Fruit fly (Drosophila melanogaster) whole organism, embryonic: ENCODE data around the gene kek6.

Experiments
- Ada2b ChIP-seq: fragments of 200-800 bp; sonication (Bioruptor generic); IDR thresholded peaks from 2 replicates; pipeline ENCODE4 v1.3.6; 2022; ENCODE audit warnings: missing biosample characterization, missing genetic modification characterization
- CG10147 ChIP-seq: fragments of 200-800 bp; sonication (Bioruptor generic); optimal IDR thresholded peaks from 2 replicates; lab custom pipeline; 2019; ENCODE audit warnings: missing biosample characterization, mild to moderate bottlenecking, missing genetic modification characterization, moderate library complexity
- CG1024 ChIP-seq: fragments of 200-800 bp; sonication (Bioruptor generic); IDR thresholded peaks from 2 replicates; pipeline ENCODE4 v1.3.6; 2022; ENCODE audit warnings: missing biosample characterization, missing genetic modification characterization
- CG10366 ChIP-seq: fragments of 200-800 bp; sonication (Bioruptor generic); IDR thresholded peaks from 2 replicates; pipeline ENCODE4 v1.3.6; 2022; ENCODE audit warnings: missing biosample characterization, missing genetic modification characterization
- CG10543 ChIP-seq: fragments of 200-800 bp; sonication (Bioruptor generic); optimal IDR thresholded peaks from 3 replicates; lab custom pipeline; 2017; ENCODE audit warnings: missing biosample characterization, mild to moderate bottlenecking, missing genetic modification characterization, moderate library complexity
- CG10565 ChIP-seq: fragments of 200-800 bp; sonication (Bioruptor generic); optimal IDR thresholded peaks from 3 replicates; lab custom pipeline; 2016; ENCODE audit warnings: missing biosample characterization, mild to moderate bottlenecking, missing genetic modification characterization
- CG11093 ChIP-seq: fragments of 200-800 bp; sonication (Bioruptor generic); IDR thresholded peaks from 3 replicates; pipeline ENCODE4 v1.3.6; 2022; ENCODE audit warnings: missing biosample characterization, missing genetic modification characterization
- CG11247 ChIP-seq: fragments of 200-800 bp; sonication (Bioruptor generic); IDR thresholded peaks from 2 replicates; pipeline ENCODE4 v1.3.6; 2022; ENCODE audit warnings: missing biosample characterization, missing genetic modification characterization
- CG12104 ChIP-seq: fragments of 200-800 bp; sonication (Bioruptor generic); optimal IDR thresholded peaks from 3 replicates; lab custom pipeline; 2016; ENCODE audit warnings: missing biosample characterization, missing genetic modification characterization
- CG14014 ChIP-seq: fragments of 200-800 bp; sonication (Bioruptor generic); IDR thresholded peaks from 2 replicates; pipeline ENCODE4 v1.3.6; 2022; ENCODE audit warnings: missing biosample characterization, missing genetic modification characterization
- CG15479 ChIP-seq: fragments of 200-800 bp; sonication (Bioruptor generic); optimal IDR thresholded peaks from 3 replicates; lab custom pipeline; 2019; ENCODE audit warnings: missing biosample characterization, mild to moderate bottlenecking, missing genetic modification characterization, moderate library complexity
- CG15514 ChIP-seq: fragments of 200-800 bp; sonication (Bioruptor generic); optimal IDR thresholded peaks from 3 replicates; lab custom pipeline; 2017; ENCODE audit warnings: missing biosample characterization, missing genetic modification characterization, mild to moderate bottlenecking, moderate library complexity, missing genetic modification reagents
- CG1603 ChIP-seq: fragments of 200-800 bp; sonication (Bioruptor generic); optimal IDR thresholded peaks from 2 replicates; lab custom pipeline; 2019; ENCODE audit warnings: missing biosample characterization, mild to moderate bottlenecking, missing genetic modification characterization, moderate library complexity
- CG2129 ChIP-seq: fragments of 200-800 bp; sonication (Bioruptor generic); IDR thresholded peaks from 2 replicates; pipeline ENCODE4 v1.3.6; 2022; ENCODE audit warnings: missing biosample characterization, missing genetic modification characterization; ENCODE audit not compliant: partially characterized antibody
- CG30431 ChIP-seq: fragments of 200-800 bp; sonication (Bioruptor generic); optimal IDR thresholded peaks from 2 replicates; lab custom pipeline; 2017; ENCODE audit warnings: missing biosample characterization, missing genetic modification characterization
- CG32767 ChIP-seq: fragments of 200-800 bp; sonication (Bioruptor generic); IDR thresholded peaks from 2 replicates; pipeline ENCODE4 v1.3.6; 2022; ENCODE audit warnings: missing biosample characterization, missing genetic modification characterization
- CG4328 ChIP-seq: fragments of 200-800 bp; sonication (Bioruptor generic); optimal IDR thresholded peaks from 3 replicates; lab custom pipeline; 2017; ENCODE audit warnings: missing biosample characterization, missing genetic modification reagents, missing genetic modification characterization
- CG43689 ChIP-seq: fragments of 200-800 bp; sonication (Bioruptor generic); IDR thresholded peaks from 2 replicates; pipeline ENCODE4 v1.3.6; 2022; ENCODE audit warnings: missing biosample characterization, missing genetic modification characterization
- CG4617 ChIP-seq: fragments of 200-800 bp; sonication (Bioruptor generic); optimal IDR thresholded peaks from 3 replicates; lab custom pipeline; 2016; ENCODE audit warnings: missing biosample characterization, missing genetic modification characterization, borderline replicate concordance
- CG4820 ChIP-seq: fragments of 200-800 bp; sonication (Bioruptor generic); optimal IDR thresholded peaks from 3 replicates; lab custom pipeline; 2016; ENCODE audit warnings: missing biosample characterization, missing genetic modification characterization
- CG5245 ChIP-seq: fragments of 200-800 bp; sonication (Bioruptor generic); optimal IDR thresholded peaks from 3 replicates; lab custom pipeline; 2016; ENCODE audit warnings: missing biosample characterization, missing genetic modification characterization
- CG6175 ChIP-seq: fragments of 200-800 bp; sonication (Bioruptor generic); IDR thresholded peaks from 3 replicates; pipeline ENCODE4 v1.3.6; 2022; ENCODE audit warnings: missing biosample characterization, missing genetic modification characterization
- CG9437 ChIP-seq: fragments of 200-800 bp; sonication (Bioruptor generic); optimal IDR thresholded peaks from 2 replicates; lab custom pipeline; 2018; ENCODE audit warnings: missing biosample characterization, mild to moderate bottlenecking, missing genetic modification characterization
- CG9797 ChIP-seq: fragments of 200-800 bp; sonication (Bioruptor generic); optimal IDR thresholded peaks from 3 replicates; lab custom pipeline; 2018; ENCODE audit warnings: missing biosample characterization, mild to moderate bottlenecking, missing genetic modification characterization
- Chrac-16 ChIP-seq: fragments of 200-800 bp; sonication (Bioruptor generic); optimal IDR thresholded peaks from 3 replicates; lab custom pipeline; 2016; ENCODE audit warnings: missing biosample characterization, missing genetic modification characterization
- CoRest ChIP-seq: fragments of 200-800 bp; sonication (Bioruptor generic); optimal IDR thresholded peaks from 3 replicates; lab custom pipeline; 2018; ENCODE audit warnings: missing biosample characterization, mild to moderate bottlenecking, missing genetic modification characterization, moderate library complexity
- H15 ChIP-seq: fragments of 200-800 bp; sonication (Bioruptor generic); IDR thresholded peaks from 3 replicates; pipeline ENCODE4 v1.3.6; 2022; ENCODE audit warnings: missing biosample characterization, missing genetic modification characterization
- HLH3B ChIP-seq: fragments of 200-800 bp; sonication (Bioruptor generic); IDR thresholded peaks from 2 replicates; pipeline ENCODE4 v1.3.6; 2022; ENCODE audit warnings: missing biosample characterization, missing genetic modification characterization
- Hey ChIP-seq: fragments of 200-800 bp; sonication (Bioruptor generic); optimal IDR thresholded peaks from 3 replicates; lab custom pipeline; 2018; ENCODE audit warnings: missing biosample characterization, mild to moderate bottlenecking, missing genetic modification characterization
- Hmr ChIP-seq: fragments of 200-800 bp; sonication (Bioruptor generic); optimal IDR thresholded peaks from 3 replicates; lab custom pipeline; 2017; ENCODE audit warnings: mild to moderate bottlenecking, missing biosample characterization, missing genetic modification reagents, missing genetic modification characterization
- Hr39 ChIP-seq: fragments of >200 bp; optimal IDR thresholded peaks from 2 replicates; lab custom pipeline; 2017
- Med ChIP-seq: fragments of 200-800 bp; sonication (Bioruptor generic); peaks from one replicate; lab custom pipeline; 2016; ENCODE audit warnings: missing biosample characterization, missing genetic modification characterization, mild to moderate bottlenecking, inconsistent platforms, moderate library complexity
- Nf-YA ChIP-seq: fragments of 200-800 bp; sonication (Bioruptor generic); IDR thresholded peaks from 2 replicates; pipeline ENCODE4 v1.3.6; 2022; ENCODE audit warnings: missing biosample characterization, missing genetic modification characterization
- Optix ChIP-seq: fragments of 200-800 bp; sonication (Bioruptor generic); IDR thresholded peaks from 3 replicates; pipeline ENCODE4 v1.3.6; 2022; ENCODE audit warnings: missing biosample characterization, missing genetic modification characterization
- Side ChIP-seq: fragments of 200-800 bp; sonication (Bioruptor generic); optimal IDR thresholded peaks from 2 replicates; lab custom pipeline; 2016; ENCODE audit warnings: missing biosample characterization, missing genetic modification characterization
- Xrp1 ChIP-seq: fragments of 200-800 bp; sonication (Bioruptor generic); IDR thresholded peaks from 2 replicates; pipeline ENCODE4 v1.3.6; 2022; ENCODE audit warnings: missing biosample characterization, missing genetic modification characterization
- YL-1 ChIP-seq: fragments of 200-800 bp; sonication (Bioruptor generic); optimal IDR thresholded peaks from 3 replicates; lab custom pipeline; 2017; ENCODE audit warnings: missing biosample characterization, mild to moderate bottlenecking, missing genetic modification characterization
- bigmax ChIP-seq: fragments of 200-800 bp; sonication (Bioruptor generic); optimal IDR thresholded peaks from 2 replicates; lab custom pipeline; 2018; ENCODE audit warnings: missing biosample characterization, mild to moderate bottlenecking, missing genetic modification characterization
- dati ChIP-seq: fragments of 200-800 bp; sonication (Bioruptor generic); IDR thresholded peaks from 2 replicates; pipeline ENCODE4 v1.3.6; 2022; ENCODE audit warnings: missing biosample characterization, missing genetic modification characterization
- dimm ChIP-seq: fragments of 200-800 bp; sonication (Bioruptor generic); IDR thresholded peaks from 2 replicates; pipeline ENCODE4 v1.3.6; 2022; ENCODE audit warnings: missing biosample characterization, missing genetic modification characterization
- grau ChIP-seq: fragments of 200-800 bp; optimal IDR thresholded peaks from 3 replicates; lab custom pipeline; 2019; ENCODE audit warnings: missing biosample characterization, mild to moderate bottlenecking, missing genetic modification characterization, moderate library complexity
- klu ChIP-seq: fragments of 200-800 bp; sonication (Bioruptor generic); IDR thresholded peaks from 2 replicates; pipeline ENCODE4 v1.3.6; 2022; ENCODE audit warnings: missing biosample characterization, missing genetic modification characterization
- lbe ChIP-seq: fragments of 200-800 bp; sonication (Bioruptor generic); optimal IDR thresholded peaks from 2 replicates; lab custom pipeline; 2016; ENCODE audit warnings: missing biosample characterization, mild to moderate bottlenecking, missing genetic modification characterization
- lmd ChIP-seq: fragments of 200-800 bp; sonication (Bioruptor generic); IDR thresholded peaks from 2 replicates; pipeline ENCODE4 v1.3.6; 2022; ENCODE audit warnings: missing biosample characterization, missing genetic modification characterization
- nom ChIP-seq: fragments of 200-800 bp; sonication (Bioruptor generic); optimal IDR thresholded peaks from 2 replicates; lab custom pipeline; 2017; ENCODE audit warnings: missing biosample characterization, missing genetic modification characterization, mild to moderate bottlenecking, moderate library complexity, missing genetic modification reagents
- onecut ChIP-seq: fragments of 200-800 bp; sonication (Bioruptor generic); IDR thresholded peaks from 2 replicates; pipeline ENCODE4 v1.3.6; 2022; ENCODE audit warnings: missing biosample characterization, missing genetic modification characterization
- row ChIP-seq: fragments of 200-800 bp; sonication (Bioruptor generic); IDR thresholded peaks from 3 replicates; pipeline ENCODE4 v1.3.6; 2022; ENCODE audit warnings: missing biosample characterization, missing genetic modification characterization
- sens ChIP-seq: fragments of 200-800 bp; sonication (Bioruptor generic); peaks from one replicate; lab custom pipeline; 2016; ENCODE audit warnings: missing biosample characterization, missing genetic modification characterization
- shn ChIP-seq: fragments of 200-800 bp; sonication (Bioruptor generic); optimal IDR thresholded peaks from 3 replicates; lab custom pipeline; 2016; ENCODE audit warnings: missing biosample characterization, missing genetic modification characterization
- sisA ChIP-seq: fragments of 200-800 bp; sonication (Bioruptor generic); IDR thresholded peaks from 2 replicates; pipeline ENCODE4 v1.3.6; 2022; ENCODE audit warnings: missing biosample characterization, missing genetic modification characterization
- slou ChIP-seq: fragments of 200-800 bp; sonication (Bioruptor generic); optimal IDR thresholded peaks from 3 replicates; lab custom pipeline; 2016; ENCODE audit warnings: missing biosample characterization, missing genetic modification characterization
- unpg ChIP-seq: fragments of 200-800 bp; sonication (Bioruptor generic); optimal IDR thresholded peaks from 3 replicates; lab custom pipeline; 2018; ENCODE audit warnings: missing biosample characterization, mild to moderate bottlenecking, missing genetic modification characterization, moderate library complexity
- wor ChIP-seq: fragments of 200-800 bp; sonication (Bioruptor generic); IDR thresholded peaks from 2 replicates; pipeline ENCODE4 v1.3.6; 2022; ENCODE audit warnings: missing biosample characterization, missing genetic modification characterization

The kek6 gene

DNA sequence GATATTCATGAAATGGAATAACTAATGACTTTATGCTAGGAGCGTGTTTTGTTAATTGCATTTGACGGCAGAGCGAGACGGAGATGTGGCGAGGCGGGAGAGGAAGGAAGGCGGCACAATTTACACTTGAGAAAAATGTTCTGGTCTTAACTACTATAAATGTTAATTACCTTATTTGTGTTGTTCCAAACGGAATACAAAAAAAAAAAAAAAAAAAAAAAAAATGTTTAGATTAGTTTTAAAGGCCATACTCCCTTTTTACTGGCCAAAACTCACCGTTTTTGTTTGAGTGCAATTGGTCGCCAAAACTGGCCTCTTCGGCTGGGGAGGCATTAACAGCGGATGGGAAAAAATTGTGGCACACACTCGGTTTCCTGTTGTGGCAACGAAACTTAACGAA is 5.2 kb downstream of the kek6 start (continued):
- TF ChIP-seq CG10565 (GFP tag; lab: Kevin White, UChicago): no peak
- TF ChIP-seq klu (GFP tag; lab: Robert Waterston, UW): no peak
- TF ChIP-seq CG12104 (GFP tag; lab: Kevin White, UChicago): no peak
- TF ChIP-seq dimm: no peak
- peak; percentile 45 for TF ChIP-seq row (GFP tag; lab: Robert Waterston, UW)
- TF ChIP-seq Xrp1 (GFP tag; lab: Robert Waterston, UW): peak; percentile 36; the same call in 1 of the 2 replicates
- TF ChIP-seq nom: no peak
- no peak for TF ChIP-seq CG1603 (tag; lab: Kevin White, UChicago)
- TF ChIP-seq CG5245: no peak
- TF ChIP-seq Nf-YA (GFP tag; lab: Robert Waterston, UW): no peak
- no peak for TF ChIP-seq CG11093 (GFP tag; lab: Robert Waterston, UW)
- no peak for TF ChIP-seq CG2129
- no peak for TF ChIP-seq YL-1 (GFP tag; lab: Kevin White, UChicago)
- no peak for TF ChIP-seq CG43689 (GFP tag; lab: Robert Waterston, UW)
- no peak for TF ChIP-seq dati
- TF ChIP-seq sens (GFP tag; lab: Kevin White, UChicago): peak; percentile 77
- TF ChIP-seq Side (GFP tag; lab: Kevin White, UChicago): no peak
- TF ChIP-seq slou (GFP tag; lab: Kevin White, UChicago): no peak
- TF ChIP-seq CoRest: no peak
- TF ChIP-seq wor (GFP tag; lab: Robert Waterston, UW): no peak
- no peak for TF ChIP-seq shn (GFP tag; lab: Kevin White, UChicago)
- TF ChIP-seq Ada2b (GFP tag; lab: Robert Waterston, UW): no peak
- no peak for TF ChIP-seq CG30431 (GFP tag; lab: Kevin White, UChicago)
- TF ChIP-seq grau: no peak
- TF ChIP-seq CG10147: no peak
- no peak for TF ChIP-seq CG9437 (GFP tag; lab: Kevin White, UChicago)
- TF ChIP-seq Chrac-16: no peak
- no peak for TF ChIP-seq CG10366
- peak; percentile 26 for TF ChIP-seq unpg (GFP tag; lab: Kevin White, UChicago)
- no peak for TF ChIP-seq CG14014
- TF ChIP-seq CG10543 (GFP tag; lab: Kevin White, UChicago): no peak
- TF ChIP-seq CG6175 (GFP tag; lab: Robert Waterston, UW): no peak
- no peak for TF ChIP-seq CG9797 (GFP tag; lab: Kevin White, UChicago)
- peak; percentile 36; the same call in 1 of the 2 replicates for TF ChIP-seq sisA (GFP tag; lab: Robert Waterston, UW)
- no peak for TF ChIP-seq Hey (tag; lab: Kevin White, UChicago)
- no peak for TF ChIP-seq H15
- no peak for TF ChIP-seq CG4328 (GFP tag; lab: Kevin White, UChicago)
- TF ChIP-seq CG4617: no peak
- TF ChIP-seq Optix (GFP tag; lab: Robert Waterston, UW): no peak
- no peak for TF ChIP-seq CG4820
- TF ChIP-seq CG11247 (GFP tag; lab: Robert Waterston, UW): no peak
- no peak for TF ChIP-seq CG15479
- no peak for TF ChIP-seq lbe
- peak; percentile 45 for TF ChIP-seq lmd (GFP tag; lab: Robert Waterston, UW)
- no peak for TF ChIP-seq Hmr (GFP tag; lab: Kevin White, UChicago)
- TF ChIP-seq HLH3B (GFP tag; lab: Robert Waterston, UW): 0 out of 2 replicates have a peak, but pooled peaks have one; percentile 26
- TF ChIP-seq onecut (GFP tag; lab: Robert Waterston, UW): no peak
- no peak for TF ChIP-seq bigmax
- no peak for TF ChIP-seq CG15514 (GFP tag; lab: Kevin White, UChicago)
- TF ChIP-seq Hr39 (lab: Kevin White, UChicago): no peak
- TF ChIP-seq CG32767 (GFP tag; lab: Robert Waterston, UW): no peak
- TF ChIP-seq CG1024 (GFP tag; lab: Robert Waterston, UW): no peak
- peak; percentile 65 for TF ChIP-seq Med (GFP tag; lab: Kevin White, UChicago)
